Worm (Caenorhabditis elegans) whole organism, early embryonic: ENCODE data around the gene Y48A5A.1.
"Not testable (repeated sequence)": the region's sequence is repeated elsewhere in the genome, so short reads cannot be mapped to it uniquely, and the experiment has no call there.

Experiments
- aly-1 ChIP-seq: sonication (generic microtip); optimal IDR thresholded peaks from 2 replicates; lab custom pipeline; 2016; ENCODE audit warnings: missing genetic modification characterization, missing compliant biosample characterization
- ama-1 ChIP-seq: fragments of 150-350 bp; optimal IDR thresholded peaks from 2 replicates; lab custom pipeline; 2014
- flt-1 ChIP-seq: fragments of 200-800 bp; sonication (Bioruptor generic); IDR thresholded peaks from 2 replicates; pipeline ENCODE4 v1.3.6; 2022; ENCODE audit warnings: missing genetic modification characterization, missing compliant biosample characterization
- hmbx-1 ChIP-seq: sonication (generic microtip); optimal IDR thresholded peaks from 2 replicates; lab custom pipeline; 2016; ENCODE audit warnings: mild to moderate bottlenecking, missing genetic modification characterization, missing compliant biosample characterization
- hmg-4 ChIP-seq: fragments of 200-800 bp; sonication (Bioruptor generic); optimal IDR thresholded peaks from 2 replicates; lab custom pipeline; 2018; ENCODE audit warnings: mild to moderate bottlenecking, missing genetic modification characterization, missing compliant biosample characterization
- pes-1 ChIP-seq: fragments of 200-800 bp; sonication (Bioruptor generic); IDR thresholded peaks from 2 replicates; pipeline ENCODE4 v1.3.6; 2022; ENCODE audit warnings: missing genetic modification reagents, missing genetic modification characterization, missing compliant biosample characterization
- sea-1 ChIP-seq: fragments of 200-800 bp; sonication (Bioruptor generic); conservative IDR thresholded peaks from 2 replicates; pipeline ENCODE4 v1.3.6; 2022; ENCODE audit warnings: missing genetic modification characterization, missing compliant biosample characterization
- tra-4 ChIP-seq: sonication (generic microtip); optimal IDR thresholded peaks from 2 replicates; lab custom pipeline; 2017; ENCODE audit warnings: missing genetic modification characterization, missing compliant biosample characterization

- not testable (repeated sequence) for TF ChIP-seq aly-1 (tag; lab: Kevin White, UChicago); flt-1; sea-1 (GFP tag; lab: Robert Waterston, UW); ama-1 (lab: Kevin White, UChicago); hmg-4 (GFP tag; lab: Kevin White, UChicago); tra-4 (tag; lab: Kevin White, UChicago); pes-1 (GFP tag; lab: Robert Waterston, UW); hmbx-1 (tag; lab: Kevin White, UChicago)
Observed at ce11 chrIV:1949870-1950269, 15.4 kb upstream of the Y48A5A.1 start.
